Fruit fly (Drosophila melanogaster) whole organism, embryonic: Measurements from ENCODE around the gene CG13884.

Experiments
- Ada2b ChIP-seq: fragments of 200-800 bp; sonication (Bioruptor generic); IDR thresholded peaks from 2 replicates; pipeline ENCODE4 v1.3.6; 2022; ENCODE audit warnings: missing biosample characterization, missing genetic modification characterization
- Atf3 ChIP-seq: fragments of 200-800 bp; sonication (Bioruptor generic); optimal IDR thresholded peaks from 3 replicates; lab custom pipeline; 2016; ENCODE audit warnings: missing biosample characterization, missing genetic modification characterization
- Atf6 ChIP-seq: fragments of 200-800 bp; sonication (Bioruptor generic); IDR thresholded peaks from 2 replicates; pipeline ENCODE4 v1.3.6; 2022; ENCODE audit warnings: missing biosample characterization, missing genetic modification characterization
- CG12104 ChIP-seq: fragments of 200-800 bp; sonication (Bioruptor generic); optimal IDR thresholded peaks from 3 replicates; lab custom pipeline; 2016; ENCODE audit warnings: missing biosample characterization, missing genetic modification characterization
- CG13894 ChIP-seq: fragments of 200-800 bp; sonication (Bioruptor generic); optimal IDR thresholded peaks from 3 replicates; lab custom pipeline; 2018; ENCODE audit warnings: missing biosample characterization, mild to moderate bottlenecking, missing genetic modification characterization, moderate library complexity
- CG15696 ChIP-seq: fragments of 200-800 bp; sonication (Bioruptor generic); optimal IDR thresholded peaks from 2 replicates; lab custom pipeline; 2019; ENCODE audit warnings: missing biosample characterization, mild to moderate bottlenecking, missing genetic modification characterization, moderate library complexity
- CG17912 ChIP-seq: fragments of 200-800 bp; sonication (Bioruptor generic); optimal IDR thresholded peaks from 2 replicates; lab custom pipeline; 2018; ENCODE audit warnings: missing biosample characterization, mild to moderate bottlenecking, missing genetic modification characterization
- CG30403 ChIP-seq: fragments of 200-800 bp; sonication (Bioruptor generic); optimal IDR thresholded peaks from 3 replicates; lab custom pipeline; 2016; ENCODE audit warnings: missing biosample characterization, missing genetic modification characterization
- CG32772 ChIP-seq: fragments of 200-800 bp; sonication (Bioruptor generic); IDR thresholded peaks from 2 replicates; pipeline ENCODE4 v1.3.6; 2022; ENCODE audit warnings: missing biosample characterization, missing genetic modification characterization
- CG7745 ChIP-seq: fragments of 200-800 bp; sonication (Bioruptor generic); optimal IDR thresholded peaks from 2 replicates; lab custom pipeline; 2018; ENCODE audit warnings: missing biosample characterization, mild to moderate bottlenecking, missing genetic modification characterization, moderate library complexity
- CG8089 ChIP-seq: fragments of 200-800 bp; sonication (Bioruptor generic); optimal IDR thresholded peaks from 3 replicates; lab custom pipeline; 2016; ENCODE audit warnings: missing biosample characterization, missing genetic modification characterization
- CG8924 ChIP-seq: fragments of 200-800 bp; optimal IDR thresholded peaks from 3 replicates; lab custom pipeline; 2019; ENCODE audit warnings: missing biosample characterization, mild to moderate bottlenecking, missing genetic modification characterization, moderate library complexity
- CG9876 ChIP-seq: fragments of 200-800 bp; sonication (Bioruptor generic); optimal IDR thresholded peaks from 2 replicates; lab custom pipeline; 2016; ENCODE audit warnings: missing biosample characterization, missing genetic modification characterization
- CrebB ChIP-seq: fragments of 200-800 bp; sonication (Bioruptor generic); optimal IDR thresholded peaks from 3 replicates; lab custom pipeline; 2018; ENCODE audit warnings: missing biosample characterization, mild to moderate bottlenecking, missing genetic modification characterization
- Dad ChIP-seq: fragments of 200-800 bp; sonication (Bioruptor generic); optimal IDR thresholded peaks from 3 replicates; lab custom pipeline; 2016; ENCODE audit warnings: missing biosample characterization, missing genetic modification characterization
- Dek ChIP-seq: fragments of 200-800 bp; sonication (Bioruptor generic); optimal IDR thresholded peaks from 3 replicates; lab custom pipeline; 2019; ENCODE audit warnings: missing biosample characterization, mild to moderate bottlenecking, missing genetic modification characterization, moderate library complexity
- Doc2 ChIP-seq: fragments of 200-800 bp; sonication (Bioruptor generic); IDR thresholded peaks from 2 replicates; pipeline ENCODE4 v1.3.6; 2022; ENCODE audit warnings: missing biosample characterization, missing genetic modification characterization
- Hmr ChIP-seq: fragments of 200-800 bp; sonication (Bioruptor generic); optimal IDR thresholded peaks from 3 replicates; lab custom pipeline; 2017; ENCODE audit warnings: mild to moderate bottlenecking, missing biosample characterization, missing genetic modification reagents, missing genetic modification characterization
- MBD-R2 ChIP-seq: fragments of 200-800 bp; sonication (Bioruptor generic); IDR thresholded peaks from 2 replicates; pipeline ENCODE4 v1.3.6; 2022; ENCODE audit warnings: missing biosample characterization, missing genetic modification characterization
- Myb ChIP-seq: fragments of 200-800 bp; sonication (Bioruptor generic); optimal IDR thresholded peaks from 2 replicates; lab custom pipeline; 2016; ENCODE audit warnings: missing biosample characterization, missing genetic modification characterization
- Pdp1 ChIP-seq, 2 experiments: fragments of 200-800 bp; sonication (Bioruptor generic); optimal IDR thresholded peaks; 3 replicates each; lab custom pipeline; 2016; ENCODE audit warnings: missing biosample characterization in 2 of 2, missing genetic modification characterization in 2 of 2, mild to moderate bottlenecking in 1 of 2, moderate library complexity in 1 of 2
- Poxn ChIP-seq: fragments of 200-800 bp; sonication (Bioruptor generic); IDR thresholded peaks from 2 replicates; pipeline ENCODE4 v1.3.6; 2022; ENCODE audit warnings: missing biosample characterization, missing genetic modification characterization
- Rfx ChIP-seq: fragments of 200-800 bp; sonication (Bioruptor generic); IDR thresholded peaks from 2 replicates; pipeline ENCODE4 v1.3.6; 2022; ENCODE audit warnings: missing biosample characterization, missing genetic modification characterization
- Sox102F ChIP-seq: fragments of 200-800 bp; sonication (Bioruptor generic); optimal IDR thresholded peaks from 2 replicates; lab custom pipeline; 2018; ENCODE audit warnings: missing biosample characterization, mild to moderate bottlenecking, missing genetic modification characterization, moderate library complexity
- YL-1 ChIP-seq: fragments of 200-800 bp; sonication (Bioruptor generic); optimal IDR thresholded peaks from 3 replicates; lab custom pipeline; 2017; ENCODE audit warnings: missing biosample characterization, mild to moderate bottlenecking, missing genetic modification characterization
- ab ChIP-seq: fragments of 200-800 bp; sonication (Bioruptor generic); optimal IDR thresholded peaks from 2 replicates; lab custom pipeline; 2016; ENCODE audit warnings: missing biosample characterization, missing genetic modification characterization
- ap ChIP-seq: fragments of 200-800 bp; sonication (Bioruptor generic); IDR thresholded peaks from 2 replicates; pipeline ENCODE4 v1.3.6; 2022; ENCODE audit warnings: missing biosample characterization, missing genetic modification characterization
- bab2 ChIP-seq: fragments of 200-800 bp; sonication (Bioruptor generic); optimal IDR thresholded peaks from 2 replicates; lab custom pipeline; 2016; ENCODE audit warnings: missing biosample characterization, missing genetic modification characterization
- chif ChIP-seq, 2 experiments: fragments of 200-800 bp; sonication (Bioruptor generic); optimal IDR thresholded peaks; 3 replicates each; lab custom pipeline; 2016; ENCODE audit warnings: missing biosample characterization in 2 of 2, missing genetic modification characterization in 2 of 2
- chinmo ChIP-seq: fragments of 200-800 bp; sonication (Bioruptor generic); IDR thresholded peaks from 4 replicates; pipeline ENCODE4 v1.3.6; 2022; ENCODE audit warnings: missing biosample characterization, missing genetic modification characterization; ENCODE audit not compliant: partially characterized antibody
- chm ChIP-seq: fragments of 200-800 bp; sonication (Bioruptor generic); IDR thresholded peaks from 2 replicates; pipeline ENCODE4 v1.3.6; 2022; ENCODE audit warnings: missing biosample characterization, missing genetic modification characterization
- ci ChIP-seq: fragments of 200-800 bp; sonication (Bioruptor generic); IDR thresholded peaks from 3 replicates; pipeline ENCODE4 v1.3.6; 2022; ENCODE audit warnings: missing biosample characterization, missing genetic modification characterization
- cwo ChIP-seq: fragments of 200-800 bp; sonication (Bioruptor generic); optimal IDR thresholded peaks from 3 replicates; lab custom pipeline; 2017; ENCODE audit warnings: missing biosample characterization, missing genetic modification characterization, mild to moderate bottlenecking, moderate library complexity, missing genetic modification reagents
- dm ChIP-seq: fragments of 200-800 bp; sonication (Bioruptor generic); optimal IDR thresholded peaks from 3 replicates; lab custom pipeline; 2016; ENCODE audit warnings: missing biosample characterization, missing genetic modification characterization
- ems ChIP-seq: fragments of 200-800 bp; sonication (Bioruptor generic); optimal IDR thresholded peaks from 3 replicates; lab custom pipeline; 2016; ENCODE audit warnings: missing biosample characterization, missing genetic modification characterization
- en ChIP-seq: fragments of 200-800 bp; sonication (Bioruptor generic); optimal IDR thresholded peaks from 2 replicates; lab custom pipeline; 2016; ENCODE audit warnings: missing biosample characterization, missing genetic modification characterization
- fd64A ChIP-seq: fragments of 200-800 bp; sonication (Bioruptor generic); optimal IDR thresholded peaks from 3 replicates; lab custom pipeline; 2018; ENCODE audit warnings: missing biosample characterization, mild to moderate bottlenecking, missing genetic modification characterization
- fd96Cb ChIP-seq: fragments of 200-800 bp; sonication (Bioruptor generic); optimal IDR thresholded peaks from 2 replicates; lab custom pipeline; 2018; ENCODE audit warnings: missing biosample characterization, mild to moderate bottlenecking, missing genetic modification characterization, moderate library complexity
- fru ChIP-seq: fragments of >200 bp; optimal IDR thresholded peaks from 2 replicates; lab custom pipeline; 2017
- ftz-f1 ChIP-seq: fragments of 200-800 bp; sonication (Bioruptor generic); optimal IDR thresholded peaks from 2 replicates; lab custom pipeline; 2016; ENCODE audit warnings: missing biosample characterization, missing genetic modification characterization
- fu2 ChIP-seq: fragments of 200-800 bp; sonication (Bioruptor generic); optimal IDR thresholded peaks from 2 replicates; lab custom pipeline; 2016; ENCODE audit warnings: missing biosample characterization, missing genetic modification characterization
- gsb ChIP-seq: fragments of 200-800 bp; sonication (Bioruptor generic); IDR thresholded peaks from 2 replicates; pipeline ENCODE4 v1.3.6; 2022; ENCODE audit warnings: missing biosample characterization, missing genetic modification characterization
- h ChIP-seq: fragments of >200 bp; optimal IDR thresholded peaks from 2 replicates; lab custom pipeline; 2017
- hb ChIP-seq: fragments of 200-800 bp; sonication (Bioruptor generic); IDR thresholded peaks from 3 replicates; pipeline ENCODE4 v1.3.6; 2022; ENCODE audit warnings: missing biosample characterization, missing genetic modification characterization; ENCODE audit not compliant: partially characterized antibody
- ind ChIP-seq: fragments of 200-800 bp; sonication (Bioruptor generic); optimal IDR thresholded peaks from 3 replicates; lab custom pipeline; 2016; ENCODE audit warnings: missing biosample characterization, missing genetic modification characterization
- lmd ChIP-seq: fragments of 200-800 bp; sonication (Bioruptor generic); IDR thresholded peaks from 2 replicates; pipeline ENCODE4 v1.3.6; 2022; ENCODE audit warnings: missing biosample characterization, missing genetic modification characterization
- pfk ChIP-seq: fragments of 200-800 bp; sonication (Bioruptor generic); optimal IDR thresholded peaks from 2 replicates; lab custom pipeline; 2018; ENCODE audit warnings: missing biosample characterization, mild to moderate bottlenecking, missing genetic modification characterization, moderate library complexity
- ro ChIP-seq: fragments of 200-800 bp; sonication (Bioruptor generic); IDR thresholded peaks from 2 replicates; pipeline ENCODE4 v1.3.6; 2022; ENCODE audit warnings: missing biosample characterization, missing genetic modification characterization
- scrt ChIP-seq: fragments of 200-800 bp; sonication (Bioruptor generic); optimal IDR thresholded peaks from 2 replicates; lab custom pipeline; 2018; ENCODE audit warnings: missing biosample characterization, mild to moderate bottlenecking, missing genetic modification characterization, moderate library complexity
- stwl ChIP-seq: fragments of 200-800 bp; sonication (Bioruptor generic); optimal IDR thresholded peaks from 3 replicates; lab custom pipeline; 2018; ENCODE audit warnings: missing biosample characterization, mild to moderate bottlenecking, missing genetic modification characterization, moderate library complexity

The CG13884 gene

dm6 chr3L:377222-378071 is 11.2 kb upstream of the CG13884 start (continued):
- TF ChIP-seq Hmr (GFP tag; lab: Kevin White, UChicago) (peak; percentile 96), Poxn (GFP tag; lab: Robert Waterston, UW) (peak; percentile 21; the same call in 1 of the 2 replicates), en (GFP tag; lab: Kevin White, UChicago) (no peak), Myb (no peak), fru (lab: Kevin White, UChicago) (no peak), fd64A (GFP tag; lab: Kevin White, UChicago) (peak; percentile 6), ab (GFP tag; lab: Kevin White, UChicago) (no peak), bab2 (GFP tag; lab: Kevin White, UChicago) (peak; percentile 9), stwl (no peak), Atf3 (GFP tag; lab: Kevin White, UChicago) (no peak), fu2 (GFP tag; lab: Kevin White, UChicago) (no peak), MBD-R2 (GFP tag; lab: Robert Waterston, UW) (peak; percentile 48; the same call in 1 of the 2 replicates), CG30403 (GFP tag; lab: Kevin White, UChicago) (peak; percentile 90), pfk (GFP tag; lab: Kevin White, UChicago) (peak; percentile 28), ftz-f1 (GFP tag; lab: Kevin White, UChicago) (no peak), CG13894 (peak; percentile 90), CrebB (tag; lab: Kevin White, UChicago) (peak; percentile 76), ro (peak; percentile 50), fd96Cb (tag; lab: Kevin White, UChicago) (peak; percentile 92), CG32772 (peak; percentile 60), dm (GFP tag; lab: Kevin White, UChicago) (no peak), ems (GFP tag; lab: Kevin White, UChicago) (peak; percentile 25), CG8089 (GFP tag; lab: Kevin White, UChicago) (no peak), YL-1 (GFP tag; lab: Kevin White, UChicago) (peak; percentile 84), CG17912 (GFP tag; lab: Kevin White, UChicago) (peak; percentile 29), Pdp1 (GFP tag; optimal IDR thresholded peaks at IDR 0.05; lab: Kevin White, UChicago) (peak in 1 of 2 experiments; percentile 49), Sox102F (GFP tag; lab: Kevin White, UChicago) (peak; percentile 89), CG7745 (no peak), chinmo (GFP tag; lab: Robert Waterston, UW) (no peak), Atf6 (GFP tag; lab: Robert Waterston, UW) (peak; percentile 74), CG12104 (GFP tag; lab: Kevin White, UChicago) (peak; percentile 81), scrt (GFP tag; lab: Kevin White, UChicago) (peak; percentile 90), ci (GFP tag; lab: Robert Waterston, UW) (peak; percentile 64; the same call in 1 of the 3 replicates), CG9876 (GFP tag; lab: Kevin White, UChicago) (no peak), lmd (GFP tag; lab: Robert Waterston, UW) (peak; percentile 77), chm (GFP tag; lab: Robert Waterston, UW) (no peak), ap (peak; percentile 74), ind (GFP tag; lab: Kevin White, UChicago) (peak; percentile 79), CG8924 (tag; lab: Kevin White, UChicago) (peak; percentile 95), Doc2 (GFP tag; lab: Robert Waterston, UW) (no peak), Ada2b (GFP tag; lab: Robert Waterston, UW) (peak; percentile 81), Rfx (peak; percentile 79), gsb (GFP tag; lab: Robert Waterston, UW) (peak; percentile 11; the same call in 1 of the 2 replicates), hb (GFP tag; lab: Robert Waterston, UW) (no peak), CG15696 (peak; percentile 93), Dek (tag; lab: Kevin White, UChicago) (peak; percentile 90), cwo (peak; percentile 92), h (lab: Kevin White, UChicago) (no peak), chif (GFP tag; optimal IDR thresholded peaks at IDR 0.05; lab: Kevin White, UChicago) (no peak), Dad (GFP tag; lab: Kevin White, UChicago) (no peak)
